Worm (Caenorhabditis elegans): ENCODE results near the gene fipr-2.

Gene fipr-2

ce11 chrV:12397545-12397944, 32.4 kb downstream of the fipr-2 start, which contains the start of gene K01D12.5:
K01D12.5 (plus strand) TSS chrV:12397845.
- TF ChIP-seq nhr-25 (tag; optimal IDR thresholded peaks at IDR 0.05) (no peak), R02D3.7 (tag; optimal IDR thresholded peaks at IDR 0.05) (no peak), skn-1 (tag; optimal IDR thresholded peaks at IDR 0.05) (no peak), mml-1 (tag; optimal IDR thresholded peaks at IDR 0.05) (no peak), elt-2 (tag; optimal IDR thresholded peaks at IDR 0.05) (no peak), nhr-12 (tag; optimal IDR thresholded peaks at IDR 0.05) (no peak), ztf-4 (tag; optimal IDR thresholded peaks at IDR 0.05) (no peak), unc-62 (GFP tag; optimal IDR thresholded peaks at IDR 0.05) (no peak), jun-1 (tag; optimal IDR thresholded peaks at IDR 0.05) (no peak), lin-39 (tag; optimal IDR thresholded peaks at IDR 0.05) (no peak)

ce11 chrV:12400677-12401236, 35.6 kb downstream of the fipr-2 start, which contains the start of the genes K01D12.20 and miga-1:
K01D12.20 (minus strand) TSS chrV:12400814.
miga-1 (minus strand) TSS chrV:12400859.
- TF ChIP-seq nhr-76 (tag; optimal IDR thresholded peaks at IDR 0.05) (no peak), tbx-2 (tag; optimal IDR thresholded peaks at IDR 0.05) (no peak), mdl-1 (tag; optimal IDR thresholded peaks at IDR 0.05) (no peak), eor-1 (tag; optimal IDR thresholded peaks at IDR 0.05) (no peak), ceh-28 (tag; optimal IDR thresholded peaks at IDR 0.05) (no peak), pqm-1 (tag; optimal IDR thresholded peaks at IDR 0.05) (peak; percentile 18), lin-15B (tag; optimal IDR thresholded peaks at IDR 0.05) (peak; percentile 47), ceh-9 (tag; optimal IDR thresholded peaks at IDR 0.05) (no peak), ceh-16 (tag; optimal IDR thresholded peaks at IDR 0.05) (no peak), pha-4 (tag; optimal IDR thresholded peaks at IDR 0.05) (peak; percentile 64), nhr-11 (tag; optimal IDR thresholded peaks at IDR 0.05) (no peak), daf-12 (tag; optimal IDR thresholded peaks at IDR 0.05) (no peak), ama-1 (optimal IDR thresholded peaks at IDR 0.05) (no peak), nhr-67 (tag; optimal IDR thresholded peaks at IDR 0.05) (no peak), elt-2 (tag; optimal IDR thresholded peaks at IDR 0.05) (peak; percentile 44), lin-39 (tag; optimal IDR thresholded peaks at IDR 0.05) (no peak), nhr-77 (tag; optimal IDR thresholded peaks at IDR 0.05) (no peak), lsy-12 (tag; optimal IDR thresholded peaks at IDR 0.05) (no peak), fos-1 (tag; optimal IDR thresholded peaks at IDR 0.05) (no peak), nhr-23 (tag; optimal IDR thresholded peaks at IDR 0.05) (peak; percentile 40), hmg-11 (tag; optimal IDR thresholded peaks at IDR 0.05) (no peak), nhr-43 (tag; optimal IDR thresholded peaks at IDR 0.05; ENCODE audit: poor library complexity, severe bottlenecking) (no peak), mml-1 (tag; optimal IDR thresholded peaks at IDR 0.05) (no peak), ZK546.5 (tag; optimal IDR thresholded peaks at IDR 0.05) (no peak), snpc-4 (tag; optimal IDR thresholded peaks at IDR 0.05) (peak; percentile 34), aly-2 (tag; optimal IDR thresholded peaks at IDR 0.05) (no peak), nhr-12 (tag; optimal IDR thresholded peaks at IDR 0.05) (no peak), nhr-25 (tag; optimal IDR thresholded peaks at IDR 0.05) (no peak), elt-3 (tag; optimal IDR thresholded peaks at IDR 0.05) (no peak), fkh-10 (GFP tag; optimal IDR thresholded peaks at IDR 0.05) (no peak), nhr-28 (tag; optimal IDR thresholded peaks at IDR 0.05) (no peak), unc-39 (tag; optimal IDR thresholded peaks at IDR 0.05) (no peak), ztf-11 (tag; optimal IDR thresholded peaks at IDR 0.05) (no peak), ceh-82 (tag; optimal IDR thresholded peaks at IDR 0.05) (no peak), R02D3.7 (tag; optimal IDR thresholded peaks at IDR 0.05) (peak; percentile 93), fkh-2 (tag; optimal IDR thresholded peaks at IDR 0.05) (no peak), zag-1 (tag; optimal IDR thresholded peaks at IDR 0.05) (no peak), ztf-4 (tag; optimal IDR thresholded peaks at IDR 0.05) (no peak), unc-62 (GFP tag; optimal IDR thresholded peaks at IDR 0.05) (no peak), elt-1 (tag; optimal IDR thresholded peaks at IDR 0.05) (no peak)

- TF ChIP-seq hmg-11 (tag; optimal IDR thresholded peaks at IDR 0.05) (no peak), skn-1 (tag; optimal IDR thresholded peaks at IDR 0.05) (no peak), snpc-4 (tag; optimal IDR thresholded peaks at IDR 0.05) (no peak), nhr-76 (tag; optimal IDR thresholded peaks at IDR 0.05) (no peak), pha-4 (tag; optimal IDR thresholded peaks at IDR 0.05) (no peak), nhr-11 (tag; optimal IDR thresholded peaks at IDR 0.05) (no peak)
These were observed 36.2 kb downstream of the fipr-2 start, which contains the start of gene K01D12.7 for ce11 chrV:12401383-12401782. K01D12.7 (minus strand) TSS chrV:12401483.
